Worm (Caenorhabditis elegans): ENCODE data around the gene glb-30.
A peak's percentile ranks its signal among the peaks of the same experiment; 100 is the strongest.

The glb-30 gene

ce11 chrIII:1666893-1667292 is 1.5 kb downstream of the glb-30 start:
- TF ChIP-seq sptf-1 (tag; optimal IDR thresholded peaks at IDR 0.05) (no peak), zip-8 (tag; optimal IDR thresholded peaks at IDR 0.05) (no peak), unc-62 (GFP tag; optimal IDR thresholded peaks at IDR 0.05) (no peak), unc-39 (tag; optimal IDR thresholded peaks at IDR 0.05) (no peak), lsy-2 (tag; optimal IDR thresholded peaks at IDR 0.05) (no peak), lin-32 (GFP tag; optimal IDR thresholded peaks at IDR 0.05) (no peak), elt-3 (tag; optimal IDR thresholded peaks at IDR 0.05) (no peak), tbx-8 (GFP tag; optimal IDR thresholded peaks at IDR 0.05) (no peak), mls-2 (tag; optimal IDR thresholded peaks at IDR 0.05) (no peak), mab-5 (tag; optimal IDR thresholded peaks at IDR 0.05) (no peak), ceh-83 (GFP tag; optimal IDR thresholded peaks at IDR 0.05) (no peak)

DNA sequence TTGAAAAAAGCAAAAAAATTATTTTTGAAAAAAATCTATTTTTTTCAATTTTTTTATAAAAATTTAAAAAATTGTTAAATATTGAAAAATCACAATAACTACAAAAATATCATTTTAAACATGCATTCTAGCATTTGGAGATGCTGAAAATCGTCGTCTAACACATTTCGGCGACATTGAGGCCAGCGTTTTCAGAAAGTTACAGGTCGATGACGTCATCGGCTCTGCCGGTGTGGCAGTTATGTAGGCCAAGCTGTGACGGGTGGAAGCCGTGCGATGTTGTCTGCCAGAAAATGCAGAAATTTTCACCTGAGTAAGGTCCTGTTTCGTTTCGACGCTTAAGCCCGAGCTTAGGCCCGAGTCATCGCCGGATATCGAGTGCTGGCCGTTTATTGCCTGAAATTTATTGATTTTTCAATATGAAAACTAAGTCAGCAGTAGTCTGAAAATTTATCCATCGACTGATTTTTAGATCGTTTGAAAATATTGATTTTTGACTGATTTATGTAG is 2.6 kb downstream of the glb-30 start, which contains the start of gene Y22D7AR.3:
TSS of gene Y22D7AR.3 (minus strand) at position 51 of the 510 bp plus-strand sequence.
- TF ChIP-seq hlh-1 (tag; optimal IDR thresholded peaks at IDR 0.05), result no peak
- TF ChIP-seq nhr-76 (tag; optimal IDR thresholded peaks at IDR 0.05), result no peak
- TF ChIP-seq snpc-4 (tag; optimal IDR thresholded peaks at IDR 0.05), result no peak
- TF ChIP-seq zip-8 (tag; optimal IDR thresholded peaks at IDR 0.05), result peak; percentile 40

ce11 chrIII:1665373-1665772 is 3.0 kb downstream of the glb-30 start:
- no peak for TF ChIP-seq ceh-39 (tag; optimal IDR thresholded peaks at IDR 0.05)
- no peak for TF ChIP-seq bed-3 (GFP tag; optimal IDR thresholded peaks at IDR 0.05)
- TF ChIP-seq nhr-12 (tag; optimal IDR thresholded peaks at IDR 0.05), result no peak
- no peak for TF ChIP-seq ces-1 (GFP tag; optimal IDR thresholded peaks at IDR 0.05)
- no peak for TF ChIP-seq ceh-43 (GFP tag; optimal IDR thresholded peaks at IDR 0.05)
- TF ChIP-seq hlh-1 (tag; optimal IDR thresholded peaks at IDR 0.05), result no peak
- TF ChIP-seq pha-4 (tag; optimal IDR thresholded peaks at IDR 0.05), result no peak
- TF ChIP-seq tbx-8 (GFP tag; optimal IDR thresholded peaks at IDR 0.05), result no peak
- no peak for TF ChIP-seq unc-120 (tag; optimal IDR thresholded peaks at IDR 0.05; ENCODE audit: poor library complexity, severe bottlenecking)
- TF ChIP-seq sem-2 (GFP tag; optimal IDR thresholded peaks at IDR 0.05), result no peak
- no peak for TF ChIP-seq nhr-28 (tag; optimal IDR thresholded peaks at IDR 0.05)
- no peak for TF ChIP-seq lin-32 (GFP tag; optimal IDR thresholded peaks at IDR 0.05)
- no peak for TF ChIP-seq mls-2 (tag; optimal IDR thresholded peaks at IDR 0.05)
- TF ChIP-seq mab-5 (tag; optimal IDR thresholded peaks at IDR 0.05), result no peak
- no peak for TF ChIP-seq cnd-1 (tag; optimal IDR thresholded peaks at IDR 0.05)
- TF ChIP-seq nhr-76 (tag; optimal IDR thresholded peaks at IDR 0.05), result no peak
- TF ChIP-seq ztf-11 (tag; optimal IDR thresholded peaks at IDR 0.05), result no peak
- TF ChIP-seq nhr-2 (tag; optimal IDR thresholded peaks at IDR 0.05), result no peak
- no peak for TF ChIP-seq snpc-4 (tag; optimal IDR thresholded peaks at IDR 0.05)

- TF ChIP-seq nhr-28 (tag; optimal IDR thresholded peaks at IDR 0.05) (no peak), ztf-11 (tag; optimal IDR thresholded peaks at IDR 0.05) (no peak), drap-1 (GFP tag; optimal IDR thresholded peaks at IDR 0.05) (no peak), sem-2 (GFP tag; optimal IDR thresholded peaks at IDR 0.05) (no peak)
Measured at ce11 chrIII:1664761-1665266, 3.6 kb downstream of the glb-30 start, which contains the start of gene Y22D7AL.16. Gene Y22D7AL.16 (minus strand): TSS chrIII:1665216.

DNA sequence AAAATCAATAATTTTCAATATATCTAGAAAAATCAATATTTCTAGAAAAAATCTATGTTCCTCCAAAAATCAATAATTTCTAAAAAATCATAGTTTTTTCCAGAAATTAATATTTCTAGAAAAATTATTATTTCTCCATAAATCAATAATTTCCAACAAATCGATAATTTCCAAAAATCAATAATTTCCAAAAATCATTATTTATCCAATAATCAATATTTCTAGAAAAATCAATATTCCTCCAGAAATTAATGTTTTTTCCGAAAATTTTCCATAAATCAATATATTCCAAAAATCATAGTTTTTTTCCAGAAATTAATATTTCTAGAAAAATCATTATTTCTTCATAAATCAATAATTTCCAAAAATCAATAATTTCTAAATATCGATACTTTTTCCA is 5.4 kb downstream of the glb-30 start:
- TF ChIP-seq elt-1 (tag; optimal IDR thresholded peaks at IDR 0.05; ENCODE audit: borderline replicate concordance, insufficient read depth) (no peak), sem-2 (GFP tag; optimal IDR thresholded peaks at IDR 0.05) (no peak), elt-3 (tag; optimal IDR thresholded peaks at IDR 0.05) (no peak), tbx-8 (GFP tag; optimal IDR thresholded peaks at IDR 0.05) (no peak), bed-3 (GFP tag; optimal IDR thresholded peaks at IDR 0.05) (no peak), mep-1 (tag; optimal IDR thresholded peaks at IDR 0.05) (no peak), hlh-1 (tag; optimal IDR thresholded peaks at IDR 0.05) (no peak), cnd-1 (tag; optimal IDR thresholded peaks at IDR 0.05) (no peak), unc-120 (tag; optimal IDR thresholded peaks at IDR 0.05; ENCODE audit: poor library complexity, severe bottlenecking) (no peak), lsy-2 (tag; optimal IDR thresholded peaks at IDR 0.05) (no peak), lin-13 (tag; optimal IDR thresholded peaks at IDR 0.05) (no peak), ceh-39 (tag; optimal IDR thresholded peaks at IDR 0.05) (no peak), unc-62 (GFP tag; optimal IDR thresholded peaks at IDR 0.05) (no peak)
